Worm (Caenorhabditis elegans) whole organism, mixed stage, embryonic: ENCODE results near the gene C05C12.4.

Experiments
- M03D4.4 ChIP-seq: sonication (generic microtip); optimal IDR thresholded peaks from 2 replicates; lab custom pipeline; 2017; ENCODE audit warnings: mild to moderate bottlenecking, missing genetic modification characterization, missing compliant biosample characterization
- bed-3 ChIP-seq: fragments of 200-800 bp; sonication (Bioruptor generic); optimal IDR thresholded peaks from 3 replicates; lab custom pipeline; 2018; ENCODE audit warnings: mild to moderate bottlenecking, missing genetic modification characterization, moderate library complexity, missing compliant biosample characterization
- blmp-1 ChIP-seq: fragments of 150-350 bp; optimal IDR thresholded peaks from 2 replicates; lab custom pipeline; 2014; ENCODE audit warnings: missing biosample characterization, missing genetic modification characterization
- ceh-39 ChIP-seq: fragments of 150-350 bp; optimal IDR thresholded peaks from 2 replicates; lab custom pipeline; 2014; ENCODE audit warnings: missing biosample characterization, missing genetic modification characterization
- ceh-43 ChIP-seq: fragments of 200-800 bp; sonication (Bioruptor generic); optimal IDR thresholded peaks from 2 replicates; lab custom pipeline; 2018; ENCODE audit warnings: mild to moderate bottlenecking, missing genetic modification characterization, moderate library complexity, missing compliant biosample characterization
- ceh-83 ChIP-seq: fragments of 200-800 bp; sonication (Bioruptor generic); optimal IDR thresholded peaks from 2 replicates; lab custom pipeline; 2018; ENCODE audit warnings: mild to moderate bottlenecking, missing genetic modification characterization, missing compliant biosample characterization
- ces-1 ChIP-seq: fragments of 150-350 bp; optimal IDR thresholded peaks from 2 replicates; lab custom pipeline; 2014; ENCODE audit warnings: missing biosample characterization, missing genetic modification reagents, missing genetic modification characterization
- drap-1 ChIP-seq: fragments of 200-800 bp; sonication (Bioruptor generic); optimal IDR thresholded peaks from 3 replicates; lab custom pipeline; 2018; ENCODE audit warnings: mild to moderate bottlenecking, missing genetic modification characterization, missing compliant biosample characterization
- elt-1 ChIP-seq: sonication (generic microtip); optimal IDR thresholded peaks from 2 replicates; lab custom pipeline; 2017; ENCODE audit warnings: missing genetic modification characterization, mild to moderate bottlenecking, missing compliant biosample characterization, antibody characterized with exemption, moderate library complexity, borderline replicate concordance; ENCODE audit not compliant: insufficient read depth
- elt-3 ChIP-seq: fragments of 150-350 bp; optimal IDR thresholded peaks from 2 replicates; lab custom pipeline; 2014; ENCODE audit warnings: missing biosample characterization, missing genetic modification characterization
- flh-1 ChIP-seq: fragments of 200-800 bp; sonication (Bioruptor generic); optimal IDR thresholded peaks from 2 replicates; lab custom pipeline; 2018; ENCODE audit warnings: mild to moderate bottlenecking, missing genetic modification characterization, moderate library complexity, missing compliant biosample characterization
- ham-2 ChIP-seq: fragments of 200-800 bp; sonication (Bioruptor generic); optimal IDR thresholded peaks from 2 replicates; lab custom pipeline; 2018; ENCODE audit warnings: mild to moderate bottlenecking, missing genetic modification characterization, missing compliant biosample characterization
- hlh-1 ChIP-seq: fragments of 150-350 bp; optimal IDR thresholded peaks from 2 replicates; lab custom pipeline; 2014; ENCODE audit warnings: missing biosample characterization, missing genetic modification reagents, missing genetic modification characterization
- lin-13 ChIP-seq: fragments of 150-350 bp; optimal IDR thresholded peaks from 2 replicates; lab custom pipeline; 2014; ENCODE audit warnings: missing biosample characterization, missing genetic modification characterization
- lsy-2 ChIP-seq: fragments of 150-350 bp; optimal IDR thresholded peaks from 2 replicates; lab custom pipeline; 2014; ENCODE audit warnings: missing biosample characterization, missing genetic modification characterization
- mab-5 ChIP-seq: fragments of 150-350 bp; optimal IDR thresholded peaks from 2 replicates; lab custom pipeline; 2014; ENCODE audit warnings: missing biosample characterization, missing genetic modification characterization
- mep-1 ChIP-seq: fragments of 150-350 bp; optimal IDR thresholded peaks from 2 replicates; lab custom pipeline; 2017; ENCODE audit warnings: missing biosample characterization, missing genetic modification reagents, missing genetic modification characterization, inconsistent platforms
- mls-2 ChIP-seq: sonication (generic microtip); optimal IDR thresholded peaks from 2 replicates; lab custom pipeline; 2016; ENCODE audit warnings: mild to moderate bottlenecking, missing genetic modification characterization, moderate library complexity, missing compliant biosample characterization
- nhr-12 ChIP-seq: fragments of 150-350 bp; optimal IDR thresholded peaks from 2 replicates; lab custom pipeline; 2014; ENCODE audit warnings: missing biosample characterization, missing genetic modification characterization
- nhr-237 ChIP-seq: fragments of 150-350 bp; optimal IDR thresholded peaks from 2 replicates; lab custom pipeline; 2014; ENCODE audit warnings: missing biosample characterization, missing genetic modification characterization
- nhr-76 ChIP-seq: sonication (generic microtip); optimal IDR thresholded peaks from 2 replicates; lab custom pipeline; 2017; ENCODE audit warnings: missing biosample characterization, missing genetic modification characterization
- pha-4 ChIP-seq: fragments of 150-350 bp; optimal IDR thresholded peaks from 2 replicates; lab custom pipeline; 2018; ENCODE audit warnings: missing biosample characterization, missing genetic modification reagents, missing genetic modification characterization
- sem-2 ChIP-seq: fragments of 200-800 bp; sonication (Bioruptor generic); optimal IDR thresholded peaks from 2 replicates; lab custom pipeline; 2018; ENCODE audit warnings: mild to moderate bottlenecking, missing genetic modification characterization, missing compliant biosample characterization
- snpc-4 ChIP-seq: fragments of 150-350 bp; optimal IDR thresholded peaks from 2 replicates; lab custom pipeline; 2014; ENCODE audit warnings: missing biosample characterization, missing genetic modification characterization
- sptf-1 ChIP-seq: sonication (generic microtip); optimal IDR thresholded peaks from 2 replicates; lab custom pipeline; 2017; ENCODE audit warnings: mild to moderate bottlenecking, missing genetic modification characterization, moderate library complexity, missing compliant biosample characterization
- tbx-8 ChIP-seq: fragments of 200-800 bp; sonication (Bioruptor generic); optimal IDR thresholded peaks from 2 replicates; lab custom pipeline; 2018; ENCODE audit warnings: mild to moderate bottlenecking, missing genetic modification characterization, moderate library complexity, missing compliant biosample characterization
- unc-120 ChIP-seq: sonication (generic microtip); optimal IDR thresholded peaks from 2 replicates; lab custom pipeline; 2017; ENCODE audit warnings: missing genetic modification characterization, missing compliant biosample characterization; ENCODE audit not compliant: poor library complexity, severe bottlenecking
- unc-39 ChIP-seq: fragments of 150-350 bp; optimal IDR thresholded peaks from 2 replicates; lab custom pipeline; 2014; ENCODE audit warnings: missing biosample characterization, missing genetic modification characterization
- unc-62 ChIP-seq: fragments of 150-350 bp; optimal IDR thresholded peaks from 2 replicates; lab custom pipeline; 2014; ENCODE audit warnings: missing biosample characterization, missing genetic modification reagents, missing genetic modification characterization
- zip-8 ChIP-seq: fragments of 150-350 bp; optimal IDR thresholded peaks from 2 replicates; lab custom pipeline; 2014; ENCODE audit warnings: missing biosample characterization, missing genetic modification characterization
- ztf-11 ChIP-seq: fragments of 150-350 bp; optimal IDR thresholded peaks from 2 replicates; lab custom pipeline; 2014; ENCODE audit warnings: missing biosample characterization, missing genetic modification characterization

Gene C05C12.4

DNA sequence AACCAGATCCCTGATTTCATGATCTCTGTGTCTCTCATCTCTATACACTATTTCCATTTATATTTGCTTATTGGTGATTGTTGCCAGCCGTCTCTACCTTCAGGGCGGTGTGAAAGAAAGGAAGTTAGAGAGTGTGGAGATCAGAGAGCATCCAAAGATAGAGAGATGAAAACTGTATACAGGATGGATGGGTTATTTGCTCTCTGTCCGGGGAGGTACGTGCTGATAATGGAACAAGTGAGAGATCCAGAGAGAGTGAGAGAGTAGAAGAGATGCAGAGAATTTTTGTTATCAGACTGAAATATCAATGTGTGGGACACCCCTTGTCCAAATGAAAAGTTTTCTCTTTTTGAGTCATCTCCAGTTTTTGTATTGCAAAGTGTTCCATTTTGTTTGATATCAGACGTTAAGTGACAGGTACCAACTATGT is 36.2 kb upstream of the C05C12.4 start:
- TF ChIP-seq ceh-83 (GFP tag; lab: Kevin White, UChicago) = no peak
- TF ChIP-seq nhr-237 (tag; lab: Kevin White, UChicago) = no peak
- no peak for TF ChIP-seq sem-2 (GFP tag; lab: Kevin White, UChicago)
- TF ChIP-seq ceh-43 (GFP tag; lab: Kevin White, UChicago) = no peak
- peak; percentile 24 for TF ChIP-seq pha-4
- TF ChIP-seq, all 35 proteins: peak for 1

DNA sequence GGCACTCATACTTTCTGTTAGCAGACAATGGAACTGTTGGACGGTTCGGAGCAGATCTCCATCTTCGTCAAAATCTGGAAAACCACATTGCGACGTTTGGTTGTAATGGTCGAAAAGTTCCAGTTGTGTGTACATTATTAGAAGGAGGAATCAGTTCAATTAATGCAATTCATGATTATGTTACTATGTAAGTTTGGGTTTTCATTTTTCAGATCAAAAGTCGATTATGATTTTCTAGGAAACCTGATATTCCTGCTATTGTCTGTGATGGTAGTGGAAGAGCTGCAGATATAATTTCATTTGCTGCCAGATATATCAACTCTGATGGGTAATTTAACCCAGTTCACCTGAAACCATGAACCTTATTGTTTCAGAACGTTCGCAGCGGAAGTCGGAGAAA is 28.1 kb upstream of the C05C12.4 start:
- TF ChIP-seq nhr-12 (no peak), mab-5 (tag; lab: Kevin White, UChicago) (no peak), blmp-1 (tag; lab: Kevin White, UChicago) (no peak), M03D4.4 (tag; lab: Kevin White, UChicago) (no peak)

DNA sequence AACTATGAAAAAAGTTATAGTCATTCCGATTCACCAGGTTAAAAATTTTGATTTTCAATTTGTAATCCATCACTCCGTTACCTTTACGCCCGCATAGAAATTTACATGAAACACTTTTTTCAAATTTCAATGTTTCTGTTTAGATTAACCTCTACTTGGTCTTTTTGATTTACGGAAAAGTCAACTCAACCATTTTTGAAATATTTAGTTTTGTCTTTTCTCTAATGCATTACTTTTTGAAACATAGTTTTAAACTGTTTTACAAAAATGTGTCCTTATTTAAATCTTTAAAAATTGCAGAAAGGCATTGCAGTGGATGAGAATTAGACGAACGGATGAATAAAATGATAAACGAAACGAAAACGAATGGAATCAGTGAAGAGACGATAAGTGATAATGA is 25.3 kb upstream of the C05C12.4 start, which contains the start of gene gtl-2:
Gene gtl-2 (plus strand): TSS at position 301 of the 400 bp plus-strand sequence.
- no peak for TF ChIP-seq ces-1 (GFP tag; lab: Kevin White, UChicago)
- TF ChIP-seq flh-1 (GFP tag; lab: Kevin White, UChicago) = no peak
- TF ChIP-seq blmp-1 (tag; lab: Kevin White, UChicago) = no peak
- no peak for TF ChIP-seq unc-62 (GFP tag; lab: Kevin White, UChicago)
- TF ChIP-seq mep-1 = no peak
- TF ChIP-seq sem-2 (GFP tag; lab: Kevin White, UChicago) = no peak
- TF ChIP-seq elt-1 (tag; lab: Kevin White, UChicago) = no peak
- TF ChIP-seq pha-4 = no peak
- TF ChIP-seq bed-3 (GFP tag; lab: Kevin White, UChicago) = no peak
- no peak for TF ChIP-seq tbx-8 (GFP tag; lab: Kevin White, UChicago)
- no peak for TF ChIP-seq unc-39 (tag; lab: Kevin White, UChicago)
- no peak for TF ChIP-seq M03D4.4 (tag; lab: Kevin White, UChicago)
- no peak for TF ChIP-seq nhr-237 (tag; lab: Kevin White, UChicago)
- TF ChIP-seq sptf-1 (tag; lab: Kevin White, UChicago) = no peak

- TF ChIP-seq ceh-39 (tag; lab: Kevin White, UChicago) = no peak
- TF ChIP-seq unc-62 (GFP tag; lab: Kevin White, UChicago) = no peak
- no peak for TF ChIP-seq mab-5 (tag; lab: Kevin White, UChicago)
- no peak for TF ChIP-seq snpc-4 (tag; lab: Kevin White, UChicago)
- no peak for TF ChIP-seq drap-1 (GFP tag; lab: Kevin White, UChicago)
- no peak for TF ChIP-seq lin-13
- TF ChIP-seq zip-8 (tag; lab: Kevin White, UChicago) = no peak
- no peak for TF ChIP-seq unc-120
- no peak for TF ChIP-seq hlh-1
- no peak for TF ChIP-seq ces-1 (GFP tag; lab: Kevin White, UChicago)
- TF ChIP-seq ceh-83 (GFP tag; lab: Kevin White, UChicago) = no peak
Measured at ce11 chrIV:11271262-11271661, 23.4 kb upstream of the C05C12.4 start, which contains the start of gene nhr-7. nhr-7 (minus strand) TSS chrIV:11271362.

DNA sequence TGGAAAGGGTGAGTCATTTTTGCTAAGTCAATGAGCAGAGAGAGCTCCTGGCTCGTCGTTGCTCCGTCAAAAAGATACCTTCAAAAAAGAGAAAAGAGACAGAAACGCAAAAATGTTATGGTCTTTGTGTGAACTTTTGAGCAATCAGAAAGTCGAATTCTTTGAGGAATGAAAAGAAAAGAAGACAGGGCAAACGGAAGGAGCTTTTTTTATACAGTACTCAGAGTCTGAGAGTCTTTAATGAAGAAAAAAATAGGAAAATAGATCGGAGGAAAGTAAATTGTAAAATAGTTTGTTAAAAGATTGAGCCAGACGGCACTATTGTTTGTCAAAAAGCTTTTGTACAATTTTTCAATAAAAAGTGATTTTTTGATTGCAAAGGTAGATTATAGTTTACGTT is 21.6 kb upstream of the C05C12.4 start:
- TF ChIP-seq elt-1 (tag; lab: Kevin White, UChicago) = no peak
- TF ChIP-seq, all 35 proteins: peak for 0

DNA sequence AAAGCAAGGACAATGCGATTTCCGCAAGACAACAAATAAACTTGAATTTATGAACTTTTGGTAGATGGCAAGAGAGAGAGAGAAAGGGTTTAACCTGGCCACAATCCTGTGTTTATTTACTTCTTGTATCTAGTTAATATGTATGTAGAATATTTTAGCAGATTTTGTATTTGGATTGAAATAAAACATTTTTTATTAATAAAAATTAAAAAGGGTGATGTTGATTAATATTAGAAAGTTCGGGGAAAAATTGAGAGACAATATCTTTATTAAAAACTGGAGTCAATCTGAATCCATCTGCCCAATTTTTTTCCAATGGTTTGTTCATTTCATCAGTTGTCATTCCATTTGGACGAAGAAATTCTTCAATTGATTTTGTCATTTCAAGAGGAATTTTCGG is 18.2 kb upstream of the C05C12.4 start, which contains the start of gene col-127:
Gene col-127 (minus strand): TSS at position 101 of the 400 bp plus-strand sequence.
- TF ChIP-seq ztf-11 (tag; lab: Kevin White, UChicago) = no peak
- no peak for TF ChIP-seq lsy-2 (tag; lab: Kevin White, UChicago)
- TF ChIP-seq flh-1 (GFP tag; lab: Kevin White, UChicago) = no peak
- TF ChIP-seq hlh-1 = no peak
- TF ChIP-seq sptf-1 (tag; lab: Kevin White, UChicago) = no peak
- no peak for TF ChIP-seq zip-8 (tag; lab: Kevin White, UChicago)
- TF ChIP-seq drap-1 (GFP tag; lab: Kevin White, UChicago) = no peak
- TF ChIP-seq unc-39 (tag; lab: Kevin White, UChicago) = no peak
- TF ChIP-seq nhr-76 (tag; lab: Kevin White, UChicago) = no peak
- no peak for TF ChIP-seq elt-1 (tag; lab: Kevin White, UChicago)
- no peak for TF ChIP-seq blmp-1 (tag; lab: Kevin White, UChicago)
- no peak for TF ChIP-seq nhr-237 (tag; lab: Kevin White, UChicago)
- no peak for TF ChIP-seq ceh-39 (tag; lab: Kevin White, UChicago)
- TF ChIP-seq mls-2 (tag; lab: Kevin White, UChicago) = no peak
- no peak for TF ChIP-seq ces-1 (GFP tag; lab: Kevin White, UChicago)
- no peak for TF ChIP-seq bed-3 (GFP tag; lab: Kevin White, UChicago)
- no peak for TF ChIP-seq ham-2 (GFP tag; lab: Kevin White, UChicago)
- no peak for TF ChIP-seq elt-3 (tag; lab: Kevin White, UChicago)
